Fruit fly (Drosophila melanogaster) whole organism, embryonic: Measurements from ENCODE around the gene Eip63F-1.

Source experiments
- Adf1 ChIP-seq: fragments of 200-800 bp; sonication (Bioruptor generic); IDR thresholded peaks from 2 replicates; pipeline ENCODE4 v1.3.6; 2022; ENCODE audit warnings: missing biosample characterization, missing genetic modification characterization
- Blimp-1 ChIP-seq: fragments of 200-800 bp; sonication (Bioruptor generic); optimal IDR thresholded peaks from 3 replicates; lab custom pipeline; 2018; ENCODE audit warnings: missing biosample characterization, missing genetic modification characterization, mild to moderate bottlenecking, moderate library complexity, missing genetic modification reagents
- CG10147 ChIP-seq: fragments of 200-800 bp; sonication (Bioruptor generic); optimal IDR thresholded peaks from 2 replicates; lab custom pipeline; 2019; ENCODE audit warnings: missing biosample characterization, mild to moderate bottlenecking, missing genetic modification characterization, moderate library complexity
- CG10209 ChIP-seq: fragments of 200-800 bp; sonication (Bioruptor generic); optimal IDR thresholded peaks from 3 replicates; lab custom pipeline; 2017; ENCODE audit warnings: missing biosample characterization, mild to moderate bottlenecking, missing genetic modification characterization, missing genetic modification reagents
- CG11093 ChIP-seq: fragments of 200-800 bp; sonication (Bioruptor generic); IDR thresholded peaks from 3 replicates; pipeline ENCODE4 v1.3.6; 2022; ENCODE audit warnings: missing biosample characterization, missing genetic modification characterization
- CG11696 ChIP-seq: fragments of 200-800 bp; sonication (Bioruptor generic); IDR thresholded peaks from 2 replicates; pipeline ENCODE4 v1.3.6; 2022; ENCODE audit warnings: missing biosample characterization, missing genetic modification characterization
- CG13296 ChIP-seq: fragments of 200-800 bp; sonication (Bioruptor generic); optimal IDR thresholded peaks from 3 replicates; lab custom pipeline; 2018; ENCODE audit warnings: missing biosample characterization, mild to moderate bottlenecking, missing genetic modification characterization
- CG13424 ChIP-seq: fragments of 200-800 bp; sonication (Bioruptor generic); optimal IDR thresholded peaks from 2 replicates; lab custom pipeline; 2019; ENCODE audit warnings: missing biosample characterization, mild to moderate bottlenecking, missing genetic modification characterization, moderate library complexity
- CG13775 ChIP-seq: fragments of 200-800 bp; sonication (Bioruptor generic); optimal IDR thresholded peaks from 3 replicates; lab custom pipeline; 2017; ENCODE audit warnings: missing biosample characterization, mild to moderate bottlenecking, missing genetic modification characterization
- CG14667 ChIP-seq: fragments of 200-800 bp; sonication (Bioruptor generic); IDR thresholded peaks from 2 replicates; pipeline ENCODE4 v1.3.6; 2022; ENCODE audit warnings: missing biosample characterization, missing genetic modification characterization
- CG14710 ChIP-seq: fragments of 200-800 bp; sonication (Bioruptor generic); optimal IDR thresholded peaks from 3 replicates; lab custom pipeline; 2019; ENCODE audit warnings: missing biosample characterization, mild to moderate bottlenecking, missing genetic modification characterization, moderate library complexity
- CG15011 ChIP-seq: fragments of 200-800 bp; sonication (Bioruptor generic); optimal IDR thresholded peaks from 3 replicates; lab custom pipeline; 2018; ENCODE audit warnings: missing biosample characterization, mild to moderate bottlenecking, missing genetic modification characterization
- CG16863 ChIP-seq: fragments of 200-800 bp; sonication (Bioruptor generic); optimal IDR thresholded peaks from 3 replicates; lab custom pipeline; 2016; ENCODE audit warnings: missing biosample characterization, missing genetic modification characterization
- CG17328 ChIP-seq: fragments of 200-800 bp; sonication (Bioruptor generic); IDR thresholded peaks from 2 replicates; pipeline ENCODE4 v1.3.6; 2022; ENCODE audit warnings: missing biosample characterization, missing genetic modification characterization
- CG17802 ChIP-seq: fragments of 200-800 bp; sonication (Bioruptor generic); optimal IDR thresholded peaks from 2 replicates; lab custom pipeline; 2018; ENCODE audit warnings: missing biosample characterization, mild to moderate bottlenecking, missing genetic modification characterization, moderate library complexity
- CG17829 ChIP-seq: fragments of 200-800 bp; optimal IDR thresholded peaks from 2 replicates; lab custom pipeline; 2019; ENCODE audit warnings: missing biosample characterization, mild to moderate bottlenecking, missing genetic modification characterization, moderate library complexity
- CG18476 ChIP-seq: fragments of 200-800 bp; sonication (Bioruptor generic); optimal IDR thresholded peaks from 2 replicates; lab custom pipeline; 2016; ENCODE audit warnings: missing biosample characterization, mild to moderate bottlenecking, missing genetic modification characterization
- CG2120 ChIP-seq: fragments of 200-800 bp; sonication (Bioruptor generic); optimal IDR thresholded peaks from 3 replicates; lab custom pipeline; 2016; ENCODE audit warnings: missing biosample characterization, missing genetic modification characterization
- CG32532 ChIP-seq: fragments of 200-800 bp; sonication (Bioruptor generic); IDR thresholded peaks from 2 replicates; pipeline ENCODE4 v1.3.6; 2022; ENCODE audit warnings: missing biosample characterization, missing genetic modification characterization
- CG3281 ChIP-seq: fragments of 200-800 bp; sonication (Bioruptor generic); optimal IDR thresholded peaks from 3 replicates; lab custom pipeline; 2017; ENCODE audit warnings: missing biosample characterization, mild to moderate bottlenecking, missing genetic modification characterization
- CG4328 ChIP-seq: fragments of 200-800 bp; sonication (Bioruptor generic); optimal IDR thresholded peaks from 3 replicates; lab custom pipeline; 2017; ENCODE audit warnings: missing biosample characterization, missing genetic modification reagents, missing genetic modification characterization
- CG6254 ChIP-seq: fragments of 200-800 bp; sonication (Bioruptor generic); optimal IDR thresholded peaks from 3 replicates; lab custom pipeline; 2017; ENCODE audit warnings: mild to moderate bottlenecking, missing biosample characterization, missing genetic modification reagents, missing genetic modification characterization
- CG6272 ChIP-seq: fragments of 200-800 bp; sonication (Bioruptor generic); IDR thresholded peaks from 2 replicates; pipeline ENCODE4 v1.3.6; 2022; ENCODE audit warnings: missing biosample characterization, missing genetic modification characterization
- CG6791 ChIP-seq: fragments of 200-800 bp; sonication (Bioruptor generic); IDR thresholded peaks from 3 replicates; pipeline ENCODE4 v1.3.6; 2022; ENCODE audit warnings: missing biosample characterization, missing genetic modification characterization; ENCODE audit not compliant: partially characterized antibody
- CG7372 ChIP-seq: fragments of 200-800 bp; sonication (Bioruptor generic); IDR thresholded peaks from 2 replicates; pipeline ENCODE4 v1.3.6; 2022; ENCODE audit warnings: missing biosample characterization, missing genetic modification characterization
- Deaf1 ChIP-seq: fragments of 200-800 bp; optimal IDR thresholded peaks from 3 replicates; lab custom pipeline; 2019; ENCODE audit warnings: missing biosample characterization, mild to moderate bottlenecking, missing genetic modification characterization, moderate library complexity
- Dip3 ChIP-seq: fragments of 200-800 bp; sonication (Bioruptor generic); optimal IDR thresholded peaks from 3 replicates; lab custom pipeline; 2016; ENCODE audit warnings: missing biosample characterization, missing genetic modification characterization
- Dll ChIP-seq: fragments of 200-800 bp; sonication (Bioruptor generic); IDR thresholded peaks from 4 replicates; pipeline ENCODE4 v1.3.6; 2022; ENCODE audit warnings: missing biosample characterization, missing genetic modification characterization; ENCODE audit not compliant: partially characterized antibody
- Drgx ChIP-seq: fragments of 200-800 bp; sonication (Bioruptor generic); IDR thresholded peaks from 2 replicates; pipeline ENCODE4 v1.3.6; 2022; ENCODE audit warnings: missing biosample characterization, missing genetic modification characterization
- HHEX ChIP-seq: fragments of 200-800 bp; sonication (Bioruptor generic); optimal IDR thresholded peaks from 3 replicates; lab custom pipeline; 2017; ENCODE audit warnings: missing biosample characterization, mild to moderate bottlenecking, missing genetic modification characterization, missing genetic modification reagents
- HLHmδ ChIP-seq: fragments of 200-800 bp; sonication (Bioruptor generic); optimal IDR thresholded peaks from 2 replicates; lab custom pipeline; 2018; ENCODE audit warnings: missing biosample characterization, mild to moderate bottlenecking, missing genetic modification characterization, moderate library complexity
- Lpt ChIP-seq: fragments of >200 bp; optimal IDR thresholded peaks from 2 replicates; lab custom pipeline; 2018; ENCODE audit warnings: missing biosample characterization, missing genetic modification characterization
- Ptx1 ChIP-seq: fragments of 200-800 bp; sonication (Bioruptor generic); IDR thresholded peaks from 2 replicates; pipeline ENCODE4 v1.3.6; 2022; ENCODE audit warnings: missing biosample characterization, missing genetic modification characterization
- YL-1 ChIP-seq: fragments of 200-800 bp; sonication (Bioruptor generic); optimal IDR thresholded peaks from 3 replicates; lab custom pipeline; 2017; ENCODE audit warnings: missing biosample characterization, mild to moderate bottlenecking, missing genetic modification characterization
- bsh ChIP-seq, 2 experiments: fragments of 200-800 bp; sonication (Bioruptor generic); optimal IDR thresholded peaks; 2 replicates each; lab custom pipeline; 2017 to 2018; ENCODE audit warnings: mild to moderate bottlenecking in 2 of 2, missing biosample characterization in 2 of 2, missing genetic modification characterization in 2 of 2, moderate library complexity in 1 of 2
- cato ChIP-seq: fragments of 200-800 bp; sonication (Bioruptor generic); optimal IDR thresholded peaks from 2 replicates; lab custom pipeline; 2016; ENCODE audit warnings: missing biosample characterization, missing genetic modification characterization, borderline replicate concordance
- corto ChIP-seq: fragments of 200-800 bp; sonication (Bioruptor generic); optimal IDR thresholded peaks from 2 replicates; lab custom pipeline; 2016; ENCODE audit warnings: missing biosample characterization, mild to moderate bottlenecking, missing genetic modification characterization, moderate library complexity
- emc ChIP-seq: fragments of 200-800 bp; sonication (Bioruptor generic); optimal IDR thresholded peaks from 2 replicates; lab custom pipeline; 2016; ENCODE audit warnings: missing biosample characterization, missing genetic modification characterization
- gem ChIP-seq: fragments of 200-800 bp; sonication (Bioruptor generic); optimal IDR thresholded peaks from 2 replicates; lab custom pipeline; 2019; ENCODE audit warnings: missing biosample characterization, mild to moderate bottlenecking, missing genetic modification characterization, moderate library complexity
- h ChIP-seq: fragments of >200 bp; optimal IDR thresholded peaks from 2 replicates; lab custom pipeline; 2017
- ham ChIP-seq: fragments of 200-800 bp; sonication (Bioruptor generic); IDR thresholded peaks from 2 replicates; pipeline ENCODE4 v1.3.6; 2022; ENCODE audit warnings: missing biosample characterization, missing genetic modification characterization
- insv ChIP-seq, 2 experiments: fragments of 200-800 bp; sonication (Bioruptor generic); optimal IDR thresholded peaks; 3 replicates each; lab custom pipeline; 2016 to 2018; ENCODE audit warnings: missing biosample characterization in 2 of 2, missing genetic modification characterization in 2 of 2
- kah ChIP-seq: fragments of 200-800 bp; sonication (Bioruptor generic); optimal IDR thresholded peaks from 2 replicates; lab custom pipeline; 2018; ENCODE audit warnings: missing biosample characterization, mild to moderate bottlenecking, missing genetic modification characterization
- luna ChIP-seq: fragments of 200-800 bp; sonication (Bioruptor generic); optimal IDR thresholded peaks from 2 replicates; lab custom pipeline; 2016; ENCODE audit warnings: missing biosample characterization, missing genetic modification characterization
- maf-S ChIP-seq: fragments of 200-800 bp; sonication (Bioruptor generic); optimal IDR thresholded peaks from 2 replicates; lab custom pipeline; 2016; ENCODE audit warnings: missing biosample characterization, missing genetic modification characterization
- nerfin-2 ChIP-seq: fragments of 200-800 bp; sonication (Bioruptor generic); IDR thresholded peaks from 2 replicates; pipeline ENCODE4 v1.3.6; 2022; ENCODE audit warnings: missing biosample characterization, missing genetic modification characterization; ENCODE audit not compliant: partially characterized antibody
- schlank ChIP-seq: fragments of 200-800 bp; sonication (Bioruptor generic); optimal IDR thresholded peaks from 2 replicates; lab custom pipeline; 2018; ENCODE audit warnings: missing biosample characterization, mild to moderate bottlenecking, missing genetic modification characterization
- sisA ChIP-seq: fragments of 200-800 bp; sonication (Bioruptor generic); IDR thresholded peaks from 2 replicates; pipeline ENCODE4 v1.3.6; 2022; ENCODE audit warnings: missing biosample characterization, missing genetic modification characterization
- toy ChIP-seq: fragments of 200-800 bp; sonication (Bioruptor generic); IDR thresholded peaks from 2 replicates; pipeline ENCODE4 v1.3.6; 2022; ENCODE audit warnings: missing biosample characterization, missing genetic modification characterization
- trh ChIP-seq: fragments of 200-800 bp; sonication (Bioruptor generic); optimal IDR thresholded peaks from 2 replicates; lab custom pipeline; 2016; ENCODE audit warnings: missing biosample characterization, missing genetic modification characterization
- tup ChIP-seq: fragments of 200-800 bp; sonication (Bioruptor generic); optimal IDR thresholded peaks from 2 replicates; lab custom pipeline; 2016; ENCODE audit warnings: missing biosample characterization, mild to moderate bottlenecking, missing genetic modification characterization, moderate library complexity

The Eip63F-1 gene

dm6 chr3L:3898978-3899377 is 36.4 kb downstream of the Eip63F-1 start, which contains the start of gene Ccz1 (continued):
- TF ChIP-seq toy (no peak), CG14667 (GFP tag; lab: Robert Waterston, UW) (no peak), YL-1 (peak; percentile 94), CG11696 (no peak), trh (GFP tag; lab: Kevin White, UChicago) (peak; percentile 63), Lpt (no peak), ham (GFP tag; lab: Robert Waterston, UW) (no peak), bsh (GFP tag; optimal IDR thresholded peaks at IDR 0.05; lab: Kevin White, UChicago) (peak in 1 of 2 experiments; percentile 72), CG10209 (GFP tag; lab: Kevin White, UChicago) (peak; percentile 87), CG11093 (GFP tag; lab: Robert Waterston, UW) (peak; percentile 33; the same call in 1 of the 3 replicates), HHEX (GFP tag; lab: Kevin White, UChicago) (peak; percentile 68), HLHmδ (GFP tag; lab: Kevin White, UChicago) (no peak), CG18476 (GFP tag; lab: Kevin White, UChicago) (peak; percentile 54), CG6272 (GFP tag; lab: Robert Waterston, UW) (no peak), CG17829 (tag; lab: Kevin White, UChicago) (peak; percentile 58), CG4328 (GFP tag; lab: Kevin White, UChicago) (peak; percentile 67), CG7372 (no peak), CG15011 (peak; percentile 56), Dll (GFP tag; lab: Robert Waterston, UW) (no peak), Blimp-1 (GFP tag; lab: Kevin White, UChicago) (peak; percentile 57), Deaf1 (tag; lab: Kevin White, UChicago) (no peak), kah (GFP tag; lab: Kevin White, UChicago) (no peak), corto (GFP tag; lab: Kevin White, UChicago) (no peak), CG3281 (peak; percentile 79), cato (GFP tag; lab: Kevin White, UChicago) (peak; percentile 72), Dip3 (GFP tag; lab: Kevin White, UChicago) (peak; percentile 56), CG6791 (GFP tag; lab: Robert Waterston, UW) (no peak), maf-S (GFP tag; lab: Kevin White, UChicago) (peak; percentile 71), schlank (tag; lab: Kevin White, UChicago) (peak; percentile 58), gem (tag; lab: Kevin White, UChicago) (peak; percentile 81), CG13775 (GFP tag; lab: Kevin White, UChicago) (peak; percentile 30), Adf1 (GFP tag; lab: Robert Waterston, UW) (no peak), tup (peak; percentile 66), sisA (GFP tag; lab: Robert Waterston, UW) (no peak), h (lab: Kevin White, UChicago) (no peak), CG17802 (tag; lab: Kevin White, UChicago) (peak; percentile 32), Ptx1 (GFP tag; lab: Robert Waterston, UW) (no peak), luna (peak; percentile 41), CG13296 (GFP tag; lab: Kevin White, UChicago) (peak; percentile 60), CG17328 (GFP tag; lab: Robert Waterston, UW) (no peak), emc (peak; percentile 49), CG16863 (GFP tag; lab: Kevin White, UChicago) (peak; percentile 53), nerfin-2 (GFP tag; lab: Robert Waterston, UW) (no peak), CG6254 (no peak), insv (GFP tag; optimal IDR thresholded peaks at IDR 0.05; lab: Kevin White, UChicago) (peak in 1 of 2 experiments; percentile 57), Drgx (GFP tag; lab: Robert Waterston, UW) (no peak), CG2120 (peak; percentile 79), CG14710 (tag; lab: Kevin White, UChicago) (peak; percentile 65), CG10147 (no peak), CG32532 (GFP tag; lab: Robert Waterston, UW) (no peak), CG13424 (peak; percentile 71)
